Worm (Caenorhabditis elegans) whole organism, midembryonic: ENCODE data around the gene F36F12.3.

Experiments used
- cog-1 ChIP-seq: sonication (generic microtip); optimal IDR thresholded peaks from 2 replicates; lab custom pipeline; 2016; ENCODE audit warnings: missing genetic modification characterization, missing compliant biosample characterization
- flt-1 ChIP-seq: fragments of 200-800 bp; sonication (Bioruptor generic); IDR thresholded peaks from 2 replicates; pipeline ENCODE4 v1.3.6; 2022; ENCODE audit warnings: missing genetic modification characterization, missing compliant biosample characterization
- klf-2 ChIP-seq: fragments of 200-800 bp; sonication (Bioruptor generic); conservative IDR thresholded peaks from 2 replicates; pipeline ENCODE4 v1.3.6; 2022; ENCODE audit warnings: missing genetic modification reagents, missing genetic modification characterization, missing compliant biosample characterization
- tab-1 ChIP-seq: fragments of 200-800 bp; sonication (Bioruptor generic); IDR thresholded peaks from 2 replicates; pipeline ENCODE4 v1.3.6; 2022; ENCODE audit warnings: missing genetic modification characterization, missing compliant biosample characterization
- ztf-23 ChIP-seq: fragments of 200-800 bp; sonication (Bioruptor generic); IDR thresholded peaks from 2 replicates; pipeline ENCODE4 v1.3.6; 2022; ENCODE audit warnings: missing genetic modification reagents, missing genetic modification characterization, missing compliant biosample characterization

ce11 chrV:2121910-2122362, 36.3 kb downstream of the F36F12.3 start, which contains the start of gene F22F7.8:
- TF ChIP-seq klf-2 (GFP tag; lab: Robert Waterston, UW) (no peak), ztf-23 (no peak), cog-1 (tag; lab: Kevin White, UChicago) (no peak), flt-1 (GFP tag; lab: Robert Waterston, UW) (no peak), tab-1 (no peak)
